Fruit fly (Drosophila melanogaster) whole organism, embryonic: ENCODE results near the gene Sqor.
A peak's percentile ranks its signal among the peaks of the same experiment; 100 is the strongest.

Experiments
- CG10267 ChIP-seq: fragments of 200-800 bp; sonication (Bioruptor generic); optimal IDR thresholded peaks from 2 replicates; lab custom pipeline; 2018; ENCODE audit warnings: missing biosample characterization, mild to moderate bottlenecking, missing genetic modification characterization, moderate library complexity
- CG11247 ChIP-seq: fragments of 200-800 bp; sonication (Bioruptor generic); IDR thresholded peaks from 2 replicates; pipeline ENCODE4 v1.3.6; 2022; ENCODE audit warnings: missing biosample characterization, missing genetic modification characterization
- CG11696 ChIP-seq: fragments of 200-800 bp; sonication (Bioruptor generic); IDR thresholded peaks from 2 replicates; pipeline ENCODE4 v1.3.6; 2022; ENCODE audit warnings: missing biosample characterization, missing genetic modification characterization
- CG11723 ChIP-seq: fragments of 200-800 bp; sonication (Bioruptor generic); optimal IDR thresholded peaks from 2 replicates; lab custom pipeline; 2017; ENCODE audit warnings: missing biosample characterization, mild to moderate bottlenecking, missing genetic modification characterization
- CG12299 ChIP-seq: fragments of 200-800 bp; sonication (Bioruptor generic); optimal IDR thresholded peaks from 2 replicates; lab custom pipeline; 2018; ENCODE audit warnings: missing biosample characterization, mild to moderate bottlenecking, missing genetic modification characterization
- CG12391 ChIP-seq: fragments of 200-800 bp; sonication (Bioruptor generic); optimal IDR thresholded peaks from 3 replicates; lab custom pipeline; 2018; ENCODE audit warnings: missing biosample characterization, mild to moderate bottlenecking, missing genetic modification characterization, moderate library complexity
- CG13775 ChIP-seq: fragments of 200-800 bp; sonication (Bioruptor generic); optimal IDR thresholded peaks from 3 replicates; lab custom pipeline; 2017; ENCODE audit warnings: missing biosample characterization, mild to moderate bottlenecking, missing genetic modification characterization
- CG14441 ChIP-seq: fragments of 200-800 bp; sonication (Bioruptor generic); IDR thresholded peaks from 2 replicates; pipeline ENCODE4 v1.3.6; 2022; ENCODE audit warnings: missing biosample characterization, missing genetic modification characterization
- CG15479 ChIP-seq: fragments of 200-800 bp; sonication (Bioruptor generic); optimal IDR thresholded peaks from 3 replicates; lab custom pipeline; 2019; ENCODE audit warnings: missing biosample characterization, mild to moderate bottlenecking, missing genetic modification characterization, moderate library complexity
- CG15696 ChIP-seq: fragments of 200-800 bp; sonication (Bioruptor generic); optimal IDR thresholded peaks from 2 replicates; lab custom pipeline; 2019; ENCODE audit warnings: missing biosample characterization, mild to moderate bottlenecking, missing genetic modification characterization, moderate library complexity
- CG17912 ChIP-seq: fragments of 200-800 bp; sonication (Bioruptor generic); optimal IDR thresholded peaks from 2 replicates; lab custom pipeline; 2018; ENCODE audit warnings: missing biosample characterization, mild to moderate bottlenecking, missing genetic modification characterization
- CG30403 ChIP-seq: fragments of 200-800 bp; sonication (Bioruptor generic); optimal IDR thresholded peaks from 3 replicates; lab custom pipeline; 2016; ENCODE audit warnings: missing biosample characterization, missing genetic modification characterization
- CG3163 ChIP-seq: fragments of 200-800 bp; sonication (Bioruptor generic); optimal IDR thresholded peaks from 3 replicates; lab custom pipeline; 2016; ENCODE audit warnings: missing biosample characterization, missing genetic modification characterization
- CG3995 ChIP-seq: fragments of 200-800 bp; sonication (Bioruptor generic); optimal IDR thresholded peaks from 3 replicates; lab custom pipeline; 2016; ENCODE audit warnings: missing biosample characterization, missing genetic modification characterization
- CG4328 ChIP-seq: fragments of 200-800 bp; sonication (Bioruptor generic); optimal IDR thresholded peaks from 3 replicates; lab custom pipeline; 2017; ENCODE audit warnings: missing biosample characterization, missing genetic modification reagents, missing genetic modification characterization
- CG7745 ChIP-seq: fragments of 200-800 bp; sonication (Bioruptor generic); optimal IDR thresholded peaks from 2 replicates; lab custom pipeline; 2018; ENCODE audit warnings: missing biosample characterization, mild to moderate bottlenecking, missing genetic modification characterization, moderate library complexity
- CG7963 ChIP-seq: fragments of 200-800 bp; sonication (Bioruptor generic); IDR thresholded peaks from 3 replicates; pipeline ENCODE4 v1.3.6; 2022; ENCODE audit warnings: missing biosample characterization, missing genetic modification characterization; ENCODE audit not compliant: partially characterized antibody
- CG7987 ChIP-seq: fragments of 200-800 bp; sonication (Bioruptor generic); optimal IDR thresholded peaks from 2 replicates; lab custom pipeline; 2018; ENCODE audit warnings: missing biosample characterization, mild to moderate bottlenecking, missing genetic modification characterization, moderate library complexity
- CG8944 ChIP-seq: fragments of 200-800 bp; sonication (Bioruptor generic); optimal IDR thresholded peaks from 3 replicates; lab custom pipeline; 2016; ENCODE audit warnings: missing biosample characterization, missing genetic modification characterization
- D19A ChIP-seq: fragments of 200-800 bp; optimal IDR thresholded peaks from 3 replicates; lab custom pipeline; 2019; ENCODE audit warnings: missing biosample characterization, mild to moderate bottlenecking, missing genetic modification characterization, moderate library complexity
- Gsc ChIP-seq: fragments of 200-800 bp; sonication (Bioruptor generic); IDR thresholded peaks from 2 replicates; pipeline ENCODE4 v1.3.6; 2022; ENCODE audit warnings: missing biosample characterization, missing genetic modification characterization
- HLH3B ChIP-seq: fragments of 200-800 bp; sonication (Bioruptor generic); IDR thresholded peaks from 2 replicates; pipeline ENCODE4 v1.3.6; 2022; ENCODE audit warnings: missing biosample characterization, missing genetic modification characterization
- Hmr ChIP-seq: fragments of 200-800 bp; sonication (Bioruptor generic); optimal IDR thresholded peaks from 3 replicates; lab custom pipeline; 2017; ENCODE audit warnings: mild to moderate bottlenecking, missing biosample characterization, missing genetic modification reagents, missing genetic modification characterization
- Lhr ChIP-seq: fragments of 200-800 bp; sonication (Bioruptor generic); optimal IDR thresholded peaks from 3 replicates; lab custom pipeline; 2017; ENCODE audit warnings: mild to moderate bottlenecking, missing biosample characterization, missing genetic modification reagents, missing genetic modification characterization
- Meics ChIP-seq: fragments of 200-800 bp; sonication (Bioruptor generic); optimal IDR thresholded peaks from 2 replicates; lab custom pipeline; 2017; ENCODE audit warnings: missing biosample characterization, mild to moderate bottlenecking, missing genetic modification characterization
- Myb ChIP-seq: fragments of 200-800 bp; sonication (Bioruptor generic); optimal IDR thresholded peaks from 2 replicates; lab custom pipeline; 2016; ENCODE audit warnings: missing biosample characterization, missing genetic modification characterization
- NfI ChIP-seq: fragments of 200-800 bp; sonication (Bioruptor generic); optimal IDR thresholded peaks from 3 replicates; lab custom pipeline; 2018; ENCODE audit warnings: missing biosample characterization, mild to moderate bottlenecking, missing genetic modification characterization, moderate library complexity
- Opbp ChIP-seq: fragments of 200-800 bp; sonication (Bioruptor generic); IDR thresholded peaks from 3 replicates; pipeline ENCODE4 v1.3.6; 2022; ENCODE audit warnings: missing biosample characterization, missing genetic modification characterization; ENCODE audit not compliant: partially characterized antibody
- Stat92E ChIP-seq, 3 experiments: fragments of >200 bp in 2 of 3; fragments of 200-800 bp in 1 of 3; sonication (Bioruptor generic) in 1 of 3; optimal IDR thresholded peaks; 2 replicates each; lab custom pipeline; 2017 to 2019; ENCODE audit warnings: missing biosample characterization in 3 of 3, missing genetic modification characterization in 3 of 3, mild to moderate bottlenecking in 1 of 3, moderate library complexity in 1 of 3
- Trl ChIP-seq, 3 experiments: fragments of >200 bp in 2 of 3; fragments of 200-800 bp in 1 of 3; sonication (Bioruptor generic) in 1 of 3; optimal IDR thresholded peaks; 2 replicates in 1 of 3; 3 replicates in 2 of 3; lab custom pipeline; 2016 to 2017; ENCODE audit warnings: missing biosample characterization in 1 of 3, missing genetic modification characterization in 1 of 3
- Xbp1 ChIP-seq: fragments of 200-800 bp; sonication (Bioruptor generic); optimal IDR thresholded peaks from 3 replicates; lab custom pipeline; 2016; ENCODE audit warnings: missing biosample characterization, mild to moderate bottlenecking, missing genetic modification characterization
- ase ChIP-seq: fragments of 200-800 bp; sonication (Bioruptor generic); IDR thresholded peaks from 3 replicates; pipeline ENCODE4 v1.3.6; 2022; ENCODE audit warnings: missing biosample characterization, missing genetic modification characterization
- caup ChIP-seq: fragments of 200-800 bp; sonication (Bioruptor generic); optimal IDR thresholded peaks from 3 replicates; lab custom pipeline; 2017; ENCODE audit warnings: missing biosample characterization, mild to moderate bottlenecking, missing genetic modification characterization, moderate library complexity; ENCODE audit not compliant: severe bottlenecking
- crol ChIP-seq: fragments of 200-800 bp; sonication (Bioruptor generic); IDR thresholded peaks from 2 replicates; pipeline ENCODE4 v1.3.6; 2022; ENCODE audit warnings: missing biosample characterization, missing genetic modification characterization
- dan ChIP-seq: fragments of 200-800 bp; sonication (Bioruptor generic); IDR thresholded peaks from 2 replicates; pipeline ENCODE4 v1.3.6; 2022; ENCODE audit warnings: missing biosample characterization, missing genetic modification characterization
- dmrt99B ChIP-seq: fragments of 200-800 bp; sonication (Bioruptor generic); optimal IDR thresholded peaks from 2 replicates; lab custom pipeline; 2018; ENCODE audit warnings: missing biosample characterization, mild to moderate bottlenecking, missing genetic modification characterization, moderate library complexity
- fru ChIP-seq: fragments of >200 bp; optimal IDR thresholded peaks from 2 replicates; lab custom pipeline; 2017
- hkb ChIP-seq, 2 experiments: fragments of 200-800 bp in 1 of 2; fragments of >200 bp in 1 of 2; sonication (Bioruptor generic) in 1 of 2; IDR thresholded peaks in 1 of 2; optimal IDR thresholded peaks in 1 of 2; 2 replicates each; pipeline versions ENCODE4 v1.3.6 to Lab custom; 2017 to 2022; ENCODE audit warnings: missing biosample characterization in 1 of 2, missing genetic modification characterization in 1 of 2
- ken ChIP-seq: fragments of 200-800 bp; sonication (Bioruptor generic); IDR thresholded peaks from 3 replicates; pipeline ENCODE4 v1.3.6; 2022; ENCODE audit warnings: missing biosample characterization, missing genetic modification characterization
- nerfin-1 ChIP-seq: fragments of 200-800 bp; sonication (Bioruptor generic); optimal IDR thresholded peaks from 3 replicates; lab custom pipeline; 2019; ENCODE audit warnings: missing biosample characterization, mild to moderate bottlenecking, missing genetic modification characterization, moderate library complexity
- org-1 ChIP-seq: fragments of 200-800 bp; sonication (Bioruptor generic); optimal IDR thresholded peaks from 2 replicates; lab custom pipeline; 2017; ENCODE audit warnings: missing biosample characterization, missing genetic modification characterization
- psq ChIP-seq: fragments of 200-800 bp; sonication (Bioruptor generic); optimal IDR thresholded peaks from 2 replicates; lab custom pipeline; 2017; ENCODE audit warnings: missing biosample characterization, missing genetic modification characterization
- stc ChIP-seq: fragments of 200-800 bp; sonication (Bioruptor generic); IDR thresholded peaks from 2 replicates; pipeline ENCODE4 v1.3.6; 2022; ENCODE audit warnings: missing biosample characterization, missing genetic modification characterization
- trem ChIP-seq: fragments of 200-800 bp; optimal IDR thresholded peaks from 3 replicates; lab custom pipeline; 2019; ENCODE audit warnings: missing biosample characterization, mild to moderate bottlenecking, missing genetic modification characterization, moderate library complexity
- ttk ChIP-seq: fragments of 200-800 bp; sonication (Bioruptor generic); IDR thresholded peaks from 2 replicates; pipeline ENCODE4 v2.1.2; 2022; ENCODE audit warnings: missing biosample characterization, missing genetic modification characterization
- tx ChIP-seq: fragments of 200-800 bp; sonication (Bioruptor generic); optimal IDR thresholded peaks from 2 replicates; lab custom pipeline; 2016; ENCODE audit warnings: missing biosample characterization, missing genetic modification characterization
- vnd ChIP-seq: fragments of 200-800 bp; sonication (Bioruptor generic); IDR thresholded peaks from 3 replicates; pipeline ENCODE4 v1.3.6; 2022; ENCODE audit warnings: missing biosample characterization, missing genetic modification characterization; ENCODE audit not compliant: partially characterized antibody
- zen2 ChIP-seq: fragments of 200-800 bp; sonication (Bioruptor generic); IDR thresholded peaks from 3 replicates; pipeline ENCODE4 v1.3.6; 2022; ENCODE audit warnings: missing biosample characterization, missing genetic modification characterization; ENCODE audit not compliant: partially characterized antibody

Sqor gene

dm6 chr3L:4259102-4259558 is 19.2 kb downstream of the Sqor start, which contains the start of the genes CG15011 and CG1309 (continued):
- TF ChIP-seq Opbp (GFP tag; lab: Robert Waterston, UW) (no peak), CG3995 (GFP tag; lab: Kevin White, UChicago) (peak; percentile 63), CG10267 (tag; lab: Kevin White, UChicago) (peak; percentile 81), hkb (optimal IDR thresholded peaks at IDR 0.05; lab: Kevin White, UChicago) (no peak), hkb (GFP tag; IDR thresholded peaks at IDR 0.05; lab: Robert Waterston, UW) (peak; percentile 60; the same call in 1 of the 2 replicates), stc (no peak), Lhr (GFP tag; lab: Kevin White, UChicago) (peak; percentile 31), CG12299 (tag; lab: Kevin White, UChicago) (peak; percentile 67), Xbp1 (GFP tag; lab: Kevin White, UChicago) (peak; percentile 90), crol (peak; percentile 16; the same call in 1 of the 2 replicates), CG11723 (GFP tag; lab: Kevin White, UChicago) (peak; percentile 23), HLH3B (GFP tag; lab: Robert Waterston, UW) (peak; percentile 68; the same call in 1 of the 2 replicates), CG11696 (no peak), CG12391 (tag; lab: Kevin White, UChicago) (peak; percentile 93), nerfin-1 (tag; lab: Kevin White, UChicago) (peak; percentile 93), vnd (GFP tag; lab: Robert Waterston, UW) (no peak), caup (GFP tag; lab: Kevin White, UChicago) (peak; percentile 68), CG8944 (GFP tag; lab: Kevin White, UChicago) (peak; percentile 75), Gsc (no peak), CG7745 (tag; lab: Kevin White, UChicago) (no peak), CG30403 (peak; percentile 92), Trl (optimal IDR thresholded peaks at IDR 0.05; lab: Kevin White, UChicago) (no peak), Trl (GFP tag; optimal IDR thresholded peaks at IDR 0.05; lab: Kevin White, UChicago) (peak; percentile 82), zen2 (GFP tag; lab: Robert Waterston, UW) (no peak), CG11247 (GFP tag; lab: Robert Waterston, UW) (peak; percentile 56; the same call in 1 of the 2 replicates), NfI (GFP tag; lab: Kevin White, UChicago) (peak; percentile 78), CG17912 (peak; percentile 28), psq (GFP tag; lab: Kevin White, UChicago) (peak; percentile 57), dmrt99B (tag; lab: Kevin White, UChicago) (peak; percentile 77), trem (peak; percentile 93), tx (GFP tag; lab: Kevin White, UChicago) (peak; percentile 82), Stat92E (GFP tag; optimal IDR thresholded peaks at IDR 0.05; lab: Kevin White, UChicago) (peak in 1 of 3 experiments; percentile 35), fru (lab: Kevin White, UChicago) (no peak), CG15479 (GFP tag; lab: Kevin White, UChicago) (no peak), CG15696 (tag; lab: Kevin White, UChicago) (peak; percentile 85), CG7963 (no peak), CG3163 (GFP tag; lab: Kevin White, UChicago) (peak; percentile 63), Myb (GFP tag; lab: Kevin White, UChicago) (peak; percentile 62), CG13775 (GFP tag; lab: Kevin White, UChicago) (peak; percentile 85), D19A (tag; lab: Kevin White, UChicago) (peak; percentile 75), Meics (GFP tag; lab: Kevin White, UChicago) (peak; percentile 77), org-1 (GFP tag; lab: Kevin White, UChicago) (peak; percentile 23), ase (GFP tag; lab: Robert Waterston, UW) (peak; percentile 72; the same call in 2 of the 3 replicates), CG4328 (peak; percentile 76), ttk (peak; percentile 79), ken (GFP tag; lab: Robert Waterston, UW) (peak; percentile 74; the same call in 2 of the 3 replicates), dan (peak; percentile 32; the same call in 1 of the 2 replicates), CG7987 (GFP tag; lab: Kevin White, UChicago) (peak; percentile 45), CG14441 (GFP tag; lab: Robert Waterston, UW) (peak; percentile 83), Hmr (GFP tag; lab: Kevin White, UChicago) (peak; percentile 81)
